Worm (Caenorhabditis elegans) whole organism, dauer: Measurements from ENCODE around the gene nlg-1.

ENCODE experiments used
- unc-62 ChIP-seq: sonication (generic microtip); optimal IDR thresholded peaks from 2 replicates; lab custom pipeline; 2017; ENCODE audit warnings: missing biosample characterization, missing genetic modification reagents, missing genetic modification characterization

The nlg-1 gene

DNA sequence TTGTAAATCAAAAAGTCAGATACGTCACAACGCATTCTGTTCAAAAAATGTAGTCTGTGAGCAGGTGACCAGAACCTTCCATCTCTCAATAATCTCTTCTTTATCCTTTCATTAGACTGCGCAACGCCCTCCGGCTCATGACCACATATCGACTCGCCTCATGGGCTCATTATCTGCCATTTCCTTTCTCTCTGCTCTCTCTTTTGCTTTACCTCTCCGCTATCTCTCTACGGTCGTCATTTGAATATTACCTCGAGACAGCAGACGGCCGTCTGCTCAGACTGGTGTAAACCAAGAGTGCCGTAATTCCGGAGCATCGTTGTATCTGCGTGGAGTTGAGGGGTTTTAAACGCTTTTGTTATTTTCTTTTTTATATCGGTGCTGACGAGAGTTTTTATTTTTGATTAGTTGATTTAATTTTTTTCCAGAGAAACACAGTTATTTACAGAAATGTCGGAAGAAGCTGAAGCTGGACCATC, 32.9 kb downstream of the nlg-1 start, which contains the start of gene bra-1:
TSS of gene bra-1 (plus strand) at position 429 of the 479 bp plus-strand sequence.
- no peak for TF ChIP-seq unc-62 (GFP tag; lab: Kevin White, UChicago)

- TF ChIP-seq unc-62 (GFP tag; lab: Kevin White, UChicago): no peak
These were observed 34.8 kb downstream of the nlg-1 start, which contains the start of gene F54B11.5 for ce11 chrX:13596003-13596767. F54B11.5 (minus strand) TSS chrX:13596068.

DNA sequence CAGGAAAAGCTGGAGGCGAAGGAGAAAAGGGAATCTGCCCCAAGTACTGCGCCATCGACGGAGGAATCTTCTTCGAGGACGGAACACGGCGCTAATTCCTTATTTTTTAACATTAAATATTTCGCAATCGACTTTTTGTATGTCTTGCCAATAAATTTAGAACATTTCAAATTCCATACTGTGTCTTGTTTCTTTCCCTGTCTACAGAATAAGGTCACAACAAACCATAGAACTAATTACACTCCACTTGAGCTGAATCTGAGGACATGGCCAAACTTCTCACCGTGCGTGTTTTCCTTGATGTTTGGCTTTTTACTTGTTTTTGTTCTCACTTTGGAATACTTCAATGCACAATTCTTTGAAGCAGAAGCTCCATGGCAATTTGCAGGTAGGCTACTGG, 38.6 kb downstream of the nlg-1 start, which contains the start of gene F54B11.4:
TSS of gene F54B11.4 (plus strand) at position 301 of the 400 bp plus-strand sequence.
- TF ChIP-seq unc-62 (GFP tag; lab: Kevin White, UChicago): no peak

ce11 chrX:13591953-13592352, 39.0 kb downstream of the nlg-1 start:
- TF ChIP-seq unc-62 (GFP tag; lab: Kevin White, UChicago): no peak

DNA sequence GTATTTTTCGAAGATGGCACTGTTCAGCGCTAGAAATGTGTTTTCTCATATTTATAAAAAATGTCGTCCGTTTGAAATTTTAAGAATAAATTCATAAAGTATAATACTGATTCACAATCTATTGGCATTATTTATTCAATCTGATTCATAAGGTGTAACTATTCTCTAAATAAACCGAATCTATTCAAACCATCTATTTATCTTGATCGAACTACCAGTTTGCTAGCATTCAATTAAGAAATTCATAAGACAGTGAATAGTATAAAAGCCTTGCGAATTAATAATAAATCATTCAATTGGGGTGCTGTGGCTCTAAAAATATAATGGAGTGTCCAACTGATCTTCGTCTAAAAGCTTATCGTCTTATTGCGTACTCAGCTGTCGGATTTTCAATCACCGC, 39.8 kb downstream of the nlg-1 start, which contains the start of gene col-44:
TSS of gene col-44 (plus strand) at position 301 of the 400 bp plus-strand sequence.
- TF ChIP-seq unc-62 (GFP tag; lab: Kevin White, UChicago): no peak

- no peak for TF ChIP-seq unc-62 (GFP tag; lab: Kevin White, UChicago)
These were observed 40.3 kb downstream of the nlg-1 start for ce11 chrX:13590688-13591087.

ce11 chrX:13589735-13590134, 41.2 kb downstream of the nlg-1 start, which contains the start of gene col-9:
col-9 (plus strand) TSS chrX:13590035.
- TF ChIP-seq unc-62 (GFP tag; lab: Kevin White, UChicago): no peak

ce11 chrX:13584725-13585371, 46.1 kb downstream of the nlg-1 start, which contains the start of gene unc-84:
unc-84 (plus strand) TSS chrX:13584775.
- no peak for TF ChIP-seq unc-62 (GFP tag; lab: Kevin White, UChicago)

- no peak for TF ChIP-seq unc-62 (GFP tag; lab: Kevin White, UChicago)
These were observed 47.1 kb downstream of the nlg-1 start for ce11 chrX:13583895-13584344.

DNA sequence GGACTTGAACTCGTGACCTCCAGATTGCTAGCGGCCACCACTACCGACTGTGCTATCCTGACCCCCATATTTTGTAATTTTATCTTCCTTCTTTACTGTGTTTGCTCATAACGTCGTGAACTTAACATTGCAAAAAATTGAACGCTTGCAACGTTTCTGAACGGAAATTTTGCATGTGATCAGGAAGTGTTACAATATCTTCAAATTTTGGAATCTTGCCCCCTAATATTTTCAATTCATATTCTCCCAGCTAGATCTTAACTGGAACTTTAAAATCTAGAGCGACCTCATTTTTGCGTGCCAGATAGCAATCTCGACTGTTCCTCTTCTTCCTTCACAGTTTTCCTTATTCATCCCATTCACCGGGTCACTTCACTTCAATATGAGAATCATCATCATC, 49.2 kb downstream of the nlg-1 start, which contains the start of gene F54B11.10:
TSS of gene F54B11.10 (plus strand) at position 301 of the 400 bp plus-strand sequence.
- TF ChIP-seq unc-62 (GFP tag; lab: Kevin White, UChicago): no peak

DNA sequence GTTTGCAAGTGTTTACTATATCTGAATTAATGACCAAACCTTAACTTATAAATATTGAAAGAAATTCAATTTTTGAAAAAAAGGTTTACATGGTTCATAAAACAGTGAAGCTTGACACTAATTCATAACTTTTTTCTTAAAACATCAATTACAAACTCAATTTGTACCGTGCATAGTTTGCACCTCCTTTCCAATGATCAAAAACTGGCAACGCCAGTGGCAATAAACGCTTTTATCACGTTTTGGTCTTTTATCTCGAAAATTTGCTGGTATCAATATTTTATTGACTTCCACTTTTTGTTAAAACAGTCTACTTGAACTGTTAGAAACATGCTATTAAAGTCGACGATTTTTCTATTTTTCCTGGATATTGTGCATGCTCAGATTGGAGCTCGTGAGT, 52.5 kb downstream of the nlg-1 start, which contains the start of gene F54B11.11:
TSS of gene F54B11.11 (plus strand) at position 301 of the 400 bp plus-strand sequence.
- TF ChIP-seq unc-62 (GFP tag; lab: Kevin White, UChicago): no peak
